Fruit fly (Drosophila melanogaster) S2 (cell line): Measurements from ENCODE around the gene fh.

ENCODE experiments used
- CG8478 ChIP-seq: fragments of >200 bp; optimal IDR thresholded peaks from 2 replicates; lab custom pipeline; 2018
- CTCF ChIP-seq, 2 experiments: fragments of >200 bp; optimal IDR thresholded peaks; 2 replicates each; lab custom pipeline; 2018

DNA sequence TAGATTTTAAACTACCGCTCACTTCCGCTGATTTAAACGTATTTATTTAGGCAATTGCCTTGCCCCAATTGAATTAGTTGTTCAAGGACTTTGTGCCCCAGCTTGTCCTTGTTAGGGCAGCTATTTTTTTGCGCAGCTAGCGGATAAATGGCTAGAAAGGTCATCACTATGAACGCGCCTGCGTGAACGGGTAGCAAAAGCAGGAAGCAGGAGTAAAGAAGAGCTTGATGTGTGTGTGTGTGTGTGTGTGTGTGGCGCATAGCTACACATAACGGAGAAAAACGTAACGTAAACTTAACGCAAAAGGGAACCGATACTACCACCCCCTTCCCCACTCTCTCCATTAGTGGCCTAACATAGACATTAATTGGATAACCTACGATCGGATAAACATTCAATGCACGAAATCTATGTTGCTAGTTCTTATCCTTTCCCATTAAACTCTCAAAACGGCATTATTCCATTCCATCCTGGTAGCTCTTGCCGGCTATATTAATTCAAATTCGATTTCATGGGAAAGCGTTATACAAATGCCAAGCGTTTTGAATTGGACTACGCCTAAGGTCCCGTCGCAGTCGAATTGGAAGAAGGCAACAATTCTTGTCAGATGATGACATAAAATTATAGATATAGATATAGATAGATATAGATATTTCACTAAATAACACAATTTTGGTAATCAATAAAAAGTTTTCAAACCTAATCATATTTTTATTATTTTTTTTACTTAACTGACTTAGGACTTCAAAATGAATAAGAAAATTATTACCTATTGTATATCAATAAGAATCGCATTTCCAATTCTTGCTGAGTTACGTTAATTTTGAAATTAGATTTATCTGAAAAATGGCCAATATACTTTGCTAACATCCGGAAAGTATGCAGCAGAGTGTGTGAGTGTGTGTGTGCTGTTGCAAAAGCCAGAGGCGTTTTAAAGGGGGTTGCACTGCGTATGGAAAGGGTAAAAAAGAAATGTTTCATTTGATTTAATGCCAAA, 15.9 kb upstream of the fh start:
- TF ChIP-seq CTCF (optimal IDR thresholded peaks at IDR 0.05; lab: Kevin White, UChicago) (no peak), CG8478 (no peak)
